Worm (Caenorhabditis elegans) whole organism, young adult: ENCODE measurements around the gene clec-84.

Experiments used
- B0019.2 ChIP-seq: fragments of 200-800 bp; sonication (Bioruptor generic); conservative IDR thresholded peaks from 2 replicates; pipeline ENCODE4 v1.3.6; 2022; ENCODE audit warnings: missing genetic modification reagents, missing genetic modification characterization, missing compliant biosample characterization
- C17E4.6 ChIP-seq: fragments of 200-800 bp; sonication (Bioruptor generic); IDR thresholded peaks from 2 replicates; pipeline ENCODE4 v1.3.6; 2022; ENCODE audit warnings: missing genetic modification reagents, missing genetic modification characterization, missing compliant biosample characterization
- F10E7.11 ChIP-seq: sonication (generic microtip); optimal IDR thresholded peaks from 2 replicates; lab custom pipeline; 2017; ENCODE audit warnings: mild to moderate bottlenecking, missing genetic modification characterization, moderate library complexity, missing compliant biosample characterization
- F23B12.7 ChIP-seq: sonication (generic microtip); optimal IDR thresholded peaks from 2 replicates; lab custom pipeline; 2017; ENCODE audit warnings: missing genetic modification characterization, mild to moderate bottlenecking, missing compliant biosample characterization, antibody characterized with exemption, moderate library complexity; ENCODE audit not compliant: insufficient read depth
- F49E8.2 ChIP-seq: sonication (generic microtip); optimal IDR thresholded peaks from 3 replicates; lab custom pipeline; 2017; ENCODE audit warnings: missing genetic modification characterization, mild to moderate bottlenecking, missing compliant biosample characterization, antibody characterized with exemption, moderate library complexity; ENCODE audit not compliant: insufficient read depth
- F52B5.7 ChIP-seq: sonication (generic microtip); optimal IDR thresholded peaks from 2 replicates; lab custom pipeline; 2016; ENCODE audit warnings: mild to moderate bottlenecking, missing genetic modification characterization, missing compliant biosample characterization
- T07F8.4 ChIP-seq: sonication (generic microtip); optimal IDR thresholded peaks from 2 replicates; lab custom pipeline; 2016; ENCODE audit warnings: mild to moderate bottlenecking, missing genetic modification characterization, moderate library complexity, missing compliant biosample characterization
- Y53G8AR.9 ChIP-seq: fragments of 200-800 bp; sonication (Bioruptor generic); conservative IDR thresholded peaks from 2 replicates; pipeline ENCODE4 v1.3.6; 2022; ENCODE audit warnings: missing genetic modification reagents, missing genetic modification characterization, missing compliant biosample characterization
- Y67H2A.10 ChIP-seq: fragments of 200-800 bp; sonication (Bioruptor generic); conservative IDR thresholded peaks from 2 replicates; pipeline ENCODE4 v1.3.6; 2022; ENCODE audit warnings: missing genetic modification reagents, missing genetic modification characterization, missing compliant biosample characterization
- akir-1 ChIP-seq: fragments of 200-800 bp; sonication (Bioruptor generic); optimal IDR thresholded peaks from 2 replicates; lab custom pipeline; 2018; ENCODE audit warnings: mild to moderate bottlenecking, missing genetic modification characterization, moderate library complexity, missing compliant biosample characterization
- aptf-2 ChIP-seq: fragments of 200-800 bp; sonication (Bioruptor generic); conservative IDR thresholded peaks from 2 replicates; pipeline ENCODE4 v1.3.6; 2022; ENCODE audit warnings: missing genetic modification reagents, missing genetic modification characterization, missing compliant biosample characterization
- attf-3 ChIP-seq: fragments of 200-800 bp; sonication (Bioruptor generic); conservative IDR thresholded peaks from 2 replicates; pipeline ENCODE4 v1.3.6; 2022; ENCODE audit warnings: missing genetic modification reagents, missing genetic modification characterization, missing compliant biosample characterization
- bed-1 ChIP-seq: fragments of 200-800 bp; sonication (Bioruptor generic); IDR thresholded peaks from 2 replicates; pipeline ENCODE4 v1.3.6; 2022; ENCODE audit warnings: missing genetic modification reagents, missing genetic modification characterization, missing compliant biosample characterization
- cebp-1 ChIP-seq, 2 experiments: fragments of 200-800 bp in 1 of 2; sonication (Bioruptor generic) in 1 of 2; sonication (generic microtip) in 1 of 2; IDR thresholded peaks in 1 of 2; optimal IDR thresholded peaks in 1 of 2; 2 replicates each; pipeline versions ENCODE4 v1.3.6 to Lab custom; 2017 to 2022; ENCODE audit warnings: missing compliant biosample characterization in 2 of 2, missing genetic modification characterization in 2 of 2, mild to moderate bottlenecking in 1 of 2, missing genetic modification reagents in 1 of 2, moderate library complexity in 1 of 2
- ceh-40 ChIP-seq: fragments of 200-800 bp; sonication (Bioruptor generic); IDR thresholded peaks from 2 replicates; pipeline ENCODE4 v1.3.6; 2022; ENCODE audit warnings: missing genetic modification characterization, missing compliant biosample characterization
- hlh-26 ChIP-seq: fragments of 200-800 bp; sonication (Bioruptor generic); conservative IDR thresholded peaks from 2 replicates; pipeline ENCODE4 v1.3.6; 2022; ENCODE audit warnings: missing genetic modification reagents, missing genetic modification characterization, missing compliant biosample characterization
- hmg-20 ChIP-seq: fragments of 200-800 bp; sonication (Bioruptor generic); IDR thresholded peaks from 2 replicates; pipeline ENCODE4 v1.3.6; 2022; ENCODE audit warnings: missing genetic modification reagents, missing genetic modification characterization, missing compliant biosample characterization
- lin-26 ChIP-seq: fragments of 200-800 bp; sonication (Bioruptor generic); IDR thresholded peaks from 2 replicates; pipeline ENCODE4 v1.3.6; 2022; ENCODE audit warnings: missing genetic modification reagents, missing genetic modification characterization, missing compliant biosample characterization
- lin-35 ChIP-seq, 3 experiments: fragments of 150-350 bp in 2 of 3; sonication (generic microtip) in 1 of 3; optimal IDR thresholded peaks; 2 replicates each; lab custom pipeline; 2014 to 2018; ENCODE audit warnings: missing biosample characterization in 3 of 3, missing genetic modification characterization in 3 of 3, missing genetic modification reagents in 3 of 3
- lsl-1 ChIP-seq: fragments of 200-800 bp; sonication (Bioruptor generic); optimal IDR thresholded peaks from 2 replicates; lab custom pipeline; 2018; ENCODE audit warnings: mild to moderate bottlenecking, missing genetic modification characterization, moderate library complexity, missing compliant biosample characterization
- mes-4 ChIP-seq: sonication (generic microtip); optimal IDR thresholded peaks from 2 replicates; lab custom pipeline; 2016; ENCODE audit warnings: missing genotype, missing genetic modification characterization, missing compliant biosample characterization
- nhr-120 ChIP-seq: fragments of 200-800 bp; sonication (Bioruptor generic); IDR thresholded peaks from 2 replicates; pipeline ENCODE4 v1.3.6; 2022; ENCODE audit warnings: missing genetic modification characterization, missing compliant biosample characterization
- nhr-80 ChIP-seq: sonication (generic microtip); optimal IDR thresholded peaks from 2 replicates; lab custom pipeline; 2016; ENCODE audit warnings: missing genetic modification characterization, missing compliant biosample characterization
- nhr-90 ChIP-seq: sonication (generic microtip); optimal IDR thresholded peaks from 2 replicates; lab custom pipeline; 2016; ENCODE audit warnings: missing genotype, mild to moderate bottlenecking, missing genetic modification characterization, missing compliant biosample characterization
- rpc-1 ChIP-seq, 2 experiments: fragments of 150-350 bp in 1 of 2; sonication (generic microtip) in 1 of 2; optimal IDR thresholded peaks; 2 replicates each; lab custom pipeline; 2014 to 2018; ENCODE audit warnings: missing biosample characterization in 1 of 2, missing genetic modification characterization in 1 of 2, missing genetic modification reagents in 1 of 2, missing genotype in 1 of 2
- sea-2 ChIP-seq: fragments of 200-800 bp; sonication (Bioruptor generic); IDR thresholded peaks from 2 replicates; pipeline ENCODE4 v1.3.6; 2022; ENCODE audit warnings: missing genetic modification characterization, missing compliant biosample characterization
- snpc-1.1 ChIP-seq: sonication (generic microtip); optimal IDR thresholded peaks from 2 replicates; lab custom pipeline; 2017; ENCODE audit warnings: missing genetic modification characterization, mild to moderate bottlenecking, missing compliant biosample characterization, antibody characterized with exemption, moderate library complexity, missing genotype, missing genetic modification reagents; ENCODE audit not compliant: insufficient read depth
- tbx-9 ChIP-seq: sonication (generic microtip); optimal IDR thresholded peaks from 2 replicates; lab custom pipeline; 2016; ENCODE audit warnings: borderline replicate concordance, missing genetic modification characterization, inconsistent platforms, missing compliant biosample characterization
- unc-130 ChIP-seq: sonication (generic microtip); optimal IDR thresholded peaks from 2 replicates; lab custom pipeline; 2016; ENCODE audit warnings: missing genetic modification reagents, missing genetic modification characterization, missing compliant biosample characterization
- ztf-25 ChIP-seq: fragments of 200-800 bp; sonication (Bioruptor generic); IDR thresholded peaks from 2 replicates; pipeline ENCODE4 v1.3.6; 2022; ENCODE audit warnings: missing genetic modification reagents, missing genetic modification characterization, missing compliant biosample characterization

The clec-84 gene

DNA sequence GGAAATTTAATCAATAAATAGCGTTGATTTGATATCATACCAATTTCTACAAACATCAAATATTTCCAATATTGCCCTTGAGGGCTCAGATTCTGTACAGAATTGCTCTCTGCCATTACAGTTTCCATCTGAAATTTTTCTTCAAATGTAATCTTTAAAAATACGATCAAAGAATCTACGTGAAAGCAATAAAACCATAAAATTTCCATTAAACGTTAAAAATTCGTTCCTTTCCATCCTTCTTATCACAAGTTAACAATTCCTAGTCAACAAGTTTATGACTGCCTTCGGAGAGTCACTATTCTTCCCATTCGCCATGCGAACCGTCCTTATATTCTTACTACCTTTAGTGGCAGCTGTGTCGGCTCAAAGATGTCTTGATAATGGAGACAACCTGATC, 6.9 kb upstream of the clec-84 start, which contains the start of gene clec-82:
clec-82 (plus strand) TSS at position 301 of the 400 bp plus-strand sequence.
- TF ChIP-seq F52B5.7 (tag; lab: Kevin White, UChicago) (no peak), unc-130 (GFP tag; lab: Kevin White, UChicago) (no peak), Y53G8AR.9 (GFP tag; lab: Robert Waterston, UW) (no peak), ceh-40 (GFP tag; lab: Robert Waterston, UW) (no peak)

DNA sequence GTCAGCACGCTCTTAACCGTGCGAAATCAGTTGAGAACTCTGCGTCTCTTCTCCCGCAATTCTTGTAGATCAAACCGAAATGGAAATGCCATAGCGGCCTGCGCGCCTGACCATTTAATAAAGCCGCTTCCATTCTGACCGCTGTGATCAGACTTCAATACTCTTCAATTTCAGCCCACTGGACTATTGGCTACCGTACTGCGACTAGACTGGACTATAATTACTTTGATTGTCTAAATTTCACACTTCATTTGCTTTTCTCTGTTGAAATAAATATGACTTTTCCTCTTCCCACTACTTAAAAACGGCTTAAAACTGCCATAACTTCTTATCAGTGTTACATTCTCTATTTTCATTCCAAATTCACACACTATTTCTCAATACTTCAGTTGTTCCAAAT, 4.0 kb upstream of the clec-84 start, which contains the start of gene Y54G2A.7:
Y54G2A.7 (plus strand) TSS at position 301 of the 400 bp plus-strand sequence.
- TF ChIP-seq hmg-20 (GFP tag; lab: Robert Waterston, UW): no peak
- TF ChIP-seq Y67H2A.10 (GFP tag; lab: Robert Waterston, UW): no peak
- no peak for TF ChIP-seq hlh-26 (GFP tag; lab: Robert Waterston, UW)
- no peak for TF ChIP-seq attf-3 (GFP tag; lab: Robert Waterston, UW)
- TF ChIP-seq ztf-25 (GFP tag; lab: Robert Waterston, UW): no peak
- TF ChIP-seq nhr-80 (tag; lab: Kevin White, UChicago): peak; percentile 13
- no peak for TF ChIP-seq akir-1 (GFP tag; lab: Kevin White, UChicago)

ce11 chrIV:2841260-2841659, 1.0 kb upstream of the clec-84 start, which contains the start of gene clec-83:
Gene clec-83, minus strand, starts transcription at chrIV:2841472.
- TF ChIP-seq cebp-1 (GFP tag; IDR thresholded peaks at IDR 0.05; lab: Robert Waterston, UW) (no peak), cebp-1 (tag; optimal IDR thresholded peaks at IDR 0.05; lab: Kevin White, UChicago) (no peak), F23B12.7 (no peak), unc-130 (GFP tag; lab: Kevin White, UChicago) (no peak), mes-4 (tag; lab: Kevin White, UChicago) (no peak), nhr-80 (tag; lab: Kevin White, UChicago) (peak; percentile 62), lsl-1 (GFP tag; lab: Kevin White, UChicago) (no peak)

DNA sequence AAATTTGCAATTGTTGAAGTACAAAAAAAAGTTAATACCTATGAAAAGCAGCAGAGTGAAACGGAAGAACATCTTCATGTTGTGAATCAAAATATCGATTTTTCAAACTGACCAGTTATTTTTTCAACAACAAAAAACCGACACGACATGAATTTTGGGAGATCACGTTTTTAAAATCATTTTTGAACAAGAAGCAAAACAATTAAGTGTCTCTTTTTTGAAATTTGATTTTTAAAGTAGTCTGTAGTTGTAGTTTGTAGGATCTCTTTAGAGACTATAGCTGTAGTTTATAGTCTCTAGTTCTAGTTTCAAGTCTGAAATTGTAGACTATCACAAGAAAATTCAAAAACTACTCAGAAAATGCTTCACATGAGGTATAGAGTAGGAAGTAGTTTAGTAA, 1.6 kb downstream of the clec-84 start, which contains the start of gene Y54G2A.15:
Y54G2A.15 (minus strand) TSS at position 101 of the 400 bp plus-strand sequence.
- TF ChIP-seq tbx-9 (no peak), T07F8.4 (tag; lab: Kevin White, UChicago) (no peak), rpc-1 (optimal IDR thresholded peaks at IDR 0.05; lab: Kevin White, UChicago) (no peak), rpc-1 (tag; optimal IDR thresholded peaks at IDR 0.05; lab: Kevin White, UChicago) (no peak), F10E7.11 (tag; lab: Kevin White, UChicago) (no peak), B0019.2 (GFP tag; lab: Robert Waterston, UW) (no peak), C17E4.6 (GFP tag; lab: Robert Waterston, UW) (no peak), bed-1 (no peak), snpc-1.1 (no peak), nhr-90 (tag; lab: Kevin White, UChicago) (no peak), lin-26 (GFP tag; lab: Robert Waterston, UW) (no peak), nhr-80 (tag; lab: Kevin White, UChicago) (no peak), aptf-2 (GFP tag; lab: Robert Waterston, UW) (no peak), lin-35 (GFP tag; optimal IDR thresholded peaks at IDR 0.05; lab: Kevin White, UChicago) (no peak), sea-2 (GFP tag; lab: Robert Waterston, UW) (no peak), F49E8.2 (tag; lab: Kevin White, UChicago) (no peak), nhr-120 (GFP tag; lab: Robert Waterston, UW) (no peak)
